Worm (Caenorhabditis elegans): ENCODE results near the gene cox-14.

DNA sequence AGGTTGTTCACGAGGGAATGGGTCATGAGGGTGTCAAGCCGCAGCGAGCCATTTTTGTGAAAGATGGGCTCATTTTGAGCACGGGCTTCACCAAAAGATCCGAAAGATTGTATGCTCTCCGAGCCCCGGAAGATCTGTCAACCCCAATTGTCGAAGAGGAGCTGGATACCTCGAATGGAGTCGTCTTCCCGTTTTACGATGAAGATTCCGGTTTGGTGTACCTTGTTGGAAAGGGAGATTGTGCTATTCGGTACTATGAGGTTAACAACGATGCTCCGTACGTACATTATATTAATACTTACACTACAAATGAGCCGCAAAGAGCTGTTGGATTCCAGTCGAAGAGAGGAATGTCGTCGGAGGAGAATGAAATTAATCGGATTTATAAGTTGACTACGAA is 32.4 kb downstream of the cox-14 start:
- TF ChIP-seq klf-2 (GFP tag; conservative IDR thresholded peaks at IDR 0.05) (no peak), med-1 (GFP tag; optimal IDR thresholded peaks at IDR 0.05; ENCODE audit: insufficient read depth) (no peak), cog-1 (tag; optimal IDR thresholded peaks at IDR 0.05) (no peak), T22C8.4 (GFP tag; IDR thresholded peaks at IDR 0.05) (no peak), ref-1 (GFP tag; conservative IDR thresholded peaks at IDR 0.05) (no peak), tab-1 (GFP tag; IDR thresholded peaks at IDR 0.05) (no peak), flt-1 (GFP tag; IDR thresholded peaks at IDR 0.05) (no peak)
